Worm (Caenorhabditis elegans): ENCODE measurements around the gene npp-26.

DNA sequence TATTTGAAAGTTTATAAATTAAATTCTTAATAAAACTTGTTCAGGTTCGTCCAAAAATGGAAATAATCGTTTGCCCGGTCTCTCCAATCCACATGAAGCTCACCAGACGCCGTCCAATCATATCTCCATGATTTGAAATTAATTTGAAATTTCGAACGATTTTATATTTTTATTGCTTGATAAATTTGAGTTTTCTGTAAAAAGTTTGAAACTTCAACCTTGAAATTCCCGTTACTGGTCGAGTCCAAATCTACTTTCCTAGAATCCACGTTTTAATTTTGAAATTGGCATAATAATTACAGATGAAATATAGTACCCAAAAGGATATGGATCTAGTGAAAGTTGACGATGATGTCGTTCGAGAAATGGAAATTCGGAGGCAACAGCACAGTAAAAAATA is at the start of gene npp-26:
- TF ChIP-seq ceh-82 (tag; optimal IDR thresholded peaks at IDR 0.05) (no peak), nhr-237 (tag; optimal IDR thresholded peaks at IDR 0.05) (no peak), crh-2 (tag; optimal IDR thresholded peaks at IDR 0.05) (no peak), ama-1 (optimal IDR thresholded peaks at IDR 0.05) (no peak)
